Fruit fly (Drosophila melanogaster): ENCODE data around the gene SoxN.

DNA sequence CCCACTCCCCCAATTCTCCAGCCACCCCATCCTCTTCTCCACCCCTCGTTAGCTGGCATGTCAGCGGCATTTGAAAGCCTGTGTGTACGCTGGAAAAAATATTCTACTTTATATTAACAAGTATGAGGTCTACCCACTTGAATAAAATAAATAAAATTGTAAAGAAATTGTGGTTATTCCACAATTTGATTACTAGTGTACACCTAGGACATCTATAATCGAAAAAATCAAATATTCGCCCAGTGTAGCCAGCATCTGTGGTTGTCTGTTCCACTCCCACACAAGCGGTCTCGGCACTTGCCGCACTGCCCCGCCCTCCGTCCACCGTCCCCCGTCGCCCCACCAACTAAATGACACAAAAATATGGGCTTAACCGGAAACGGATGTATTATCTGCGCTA is 35.3 kb downstream of the SoxN start:
- TF ChIP-seq CG8478 (optimal IDR thresholded peaks at IDR 0.05) = no peak
- TF ChIP-seq Dll (optimal IDR thresholded peaks at IDR 0.05) = no peak

Measured in whole organism.